Fruit fly (Drosophila melanogaster): ENCODE results near the gene Helz.
A peak's percentile ranks its signal among the peaks of the same experiment; 100 is the strongest.

Gene Helz

DNA sequence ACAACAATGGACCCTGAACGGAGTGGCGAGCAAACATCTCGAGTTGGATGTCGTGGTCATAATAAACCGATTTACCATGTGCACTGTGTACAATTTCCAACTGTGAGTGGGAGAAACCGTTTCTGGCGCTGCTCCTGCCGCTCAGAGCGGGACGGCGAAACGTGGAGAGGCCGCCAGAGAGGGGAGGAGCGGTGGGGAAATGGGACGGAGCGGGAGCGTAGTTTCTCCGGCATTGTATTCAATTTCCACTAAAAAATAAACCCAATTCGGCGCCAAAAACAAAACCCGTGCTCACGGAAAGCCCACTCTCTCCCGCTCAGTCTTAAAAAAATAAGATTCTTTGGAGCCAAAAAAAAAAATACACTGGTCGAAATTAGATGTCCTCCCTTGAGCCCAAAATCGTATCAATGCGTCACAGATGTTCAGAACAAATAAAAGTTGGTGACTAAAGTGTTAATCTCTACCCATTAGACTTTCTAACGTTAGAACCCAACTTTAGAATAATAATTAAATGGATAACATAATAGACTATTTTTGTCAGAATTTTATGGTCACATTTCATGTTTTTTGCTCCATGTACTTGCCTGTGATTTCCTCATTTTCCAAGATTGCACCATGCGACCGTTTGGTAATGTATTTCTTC lies 29.6 kb upstream of the Helz start:
- TF ChIP-seq kay (GFP tag; ENCODE audit: borderline replicate concordance) (no peak), cic (GFP tag; optimal IDR thresholded peaks at IDR 0.05) (no peak), Mnt (GFP tag; optimal IDR thresholded peaks at IDR 0.05) (peak; percentile 75), toe (GFP tag; optimal IDR thresholded peaks at IDR 0.05) (no peak), CG5204 (GFP tag; optimal IDR thresholded peaks at IDR 0.05) (peak; percentile 55), ovo (GFP tag; optimal IDR thresholded peaks at IDR 0.05) (no peak), Hr96 (GFP tag; optimal IDR thresholded peaks at IDR 0.05) (no peak), bab1 (GFP tag; optimal IDR thresholded peaks at IDR 0.05) (peak; percentile 58), pad (GFP tag; optimal IDR thresholded peaks at IDR 0.05) (peak; percentile 87), Clk (GFP tag; optimal IDR thresholded peaks at IDR 0.05) (no peak), CG12768 (GFP tag; optimal IDR thresholded peaks at IDR 0.05) (no peak), CG11617 (GFP tag; optimal IDR thresholded peaks at IDR 0.05) (no peak), tj (GFP tag; optimal IDR thresholded peaks at IDR 0.05) (no peak), CG1620 (GFP tag; optimal IDR thresholded peaks at IDR 0.05) (no peak), CG14711 (tag; optimal IDR thresholded peaks at IDR 0.05) (peak; percentile 10), Crg-1 (GFP tag; optimal IDR thresholded peaks at IDR 0.05) (no peak), CG7045 (GFP tag; optimal IDR thresholded peaks at IDR 0.05) (no peak), CG7101 (tag; optimal IDR thresholded peaks at IDR 0.05) (peak; percentile 58), cnc (optimal IDR thresholded peaks at IDR 0.05) (no peak), CG33017 (tag; optimal IDR thresholded peaks at IDR 0.05) (peak; percentile 30)

DNA sequence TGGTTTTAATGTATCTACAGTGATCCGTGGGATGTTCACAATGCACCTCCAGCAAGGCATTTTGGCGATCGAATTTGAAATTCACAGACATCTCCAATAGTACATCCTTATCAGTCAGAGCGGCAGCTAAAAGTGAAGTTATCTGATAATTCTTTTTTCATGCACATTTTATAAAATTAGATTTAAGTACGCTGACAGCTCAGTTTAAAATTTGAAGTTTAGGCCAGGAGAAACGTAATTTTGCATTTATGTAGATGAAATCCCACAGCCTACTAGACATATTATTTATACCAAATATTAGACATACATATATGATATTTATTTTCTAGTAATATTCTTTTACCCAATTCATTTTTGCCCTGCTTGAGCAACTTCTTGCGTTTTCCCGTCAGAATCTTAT lies 28.8 kb upstream of the Helz start, which contains the start of gene Trl:
Gene Trl (minus strand): TSS at position 101 of the 400 bp plus-strand sequence.
- TF ChIP-seq Clk (GFP tag; optimal IDR thresholded peaks at IDR 0.05), result no peak
- peak; percentile 87 for TF ChIP-seq kay (GFP tag; ENCODE audit: borderline replicate concordance)

DNA sequence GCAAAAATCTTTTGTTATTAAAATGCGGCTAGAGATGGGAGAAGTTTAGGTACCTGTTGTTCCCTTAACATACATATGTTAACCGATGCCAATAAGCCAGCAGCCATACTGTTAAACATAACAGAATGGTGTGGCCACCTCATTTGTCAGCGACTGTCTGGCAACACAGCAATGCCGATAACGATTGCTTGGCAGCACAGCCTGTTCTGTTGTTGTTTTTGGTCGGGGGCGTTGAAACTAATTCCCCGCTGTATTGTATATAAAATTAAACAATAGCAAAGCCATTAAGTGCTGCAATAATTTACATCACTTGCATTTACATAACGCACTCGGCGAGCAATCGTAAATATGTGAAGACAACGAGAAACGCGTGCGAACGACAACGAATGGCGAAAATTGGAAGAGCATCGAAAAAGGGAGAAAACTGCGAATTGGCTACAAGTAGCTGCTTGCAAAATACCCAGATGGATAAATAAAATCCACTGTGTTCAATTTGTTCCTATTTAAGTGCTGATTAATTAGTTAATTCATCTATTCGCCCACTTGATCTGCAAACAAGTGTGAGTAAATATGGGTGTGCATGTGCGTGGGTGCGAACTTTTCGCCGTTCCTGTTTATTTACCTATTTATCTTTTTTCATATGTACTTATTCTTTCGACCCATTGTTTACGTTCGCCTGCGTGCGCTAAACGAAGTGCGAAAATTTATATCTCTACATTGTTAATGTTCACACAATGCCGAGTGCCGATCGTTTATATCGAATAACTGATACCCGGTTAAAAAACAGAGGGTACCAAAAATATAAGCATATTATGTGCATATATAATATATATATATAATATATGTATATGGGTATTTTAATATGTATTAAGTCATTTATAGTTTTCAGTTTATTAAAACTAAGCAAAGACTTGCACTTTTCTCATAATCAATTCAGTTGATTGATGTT lies 27.6 kb upstream of the Helz start, which contains the start of the genes Tsen34 and Mgat4a:
Gene Tsen34 (minus strand): TSS at position 8 of the 949 bp plus-strand sequence.
Gene Mgat4a (plus strand): TSS at position 192 of the 949 bp plus-strand sequence.
- TF ChIP-seq bab1 (GFP tag; optimal IDR thresholded peaks at IDR 0.05), result peak; percentile 65
- TF ChIP-seq Hr96 (GFP tag; optimal IDR thresholded peaks at IDR 0.05), result no peak
- no peak for TF ChIP-seq tj (GFP tag; optimal IDR thresholded peaks at IDR 0.05)
- no peak for TF ChIP-seq toe (GFP tag; optimal IDR thresholded peaks at IDR 0.05)
- TF ChIP-seq Crg-1 (GFP tag; optimal IDR thresholded peaks at IDR 0.05), result peak; percentile 80
- peak; percentile 16 for TF ChIP-seq CG14711 (tag; optimal IDR thresholded peaks at IDR 0.05)
- TF ChIP-seq CG1620 (GFP tag; optimal IDR thresholded peaks at IDR 0.05), result peak; percentile 54
- no peak for TF ChIP-seq CG5204 (GFP tag; optimal IDR thresholded peaks at IDR 0.05)
- TF ChIP-seq CG7045 (GFP tag; optimal IDR thresholded peaks at IDR 0.05), result peak; percentile 68
- TF ChIP-seq kay (GFP tag; ENCODE audit: borderline replicate concordance), result no peak
- TF ChIP-seq pad (GFP tag; optimal IDR thresholded peaks at IDR 0.05), result no peak
- no peak for TF ChIP-seq Clk (GFP tag; optimal IDR thresholded peaks at IDR 0.05)
- TF ChIP-seq CG7101 (tag; optimal IDR thresholded peaks at IDR 0.05), result peak; percentile 7
- peak; percentile 32 for TF ChIP-seq CG11617 (GFP tag; optimal IDR thresholded peaks at IDR 0.05)
- TF ChIP-seq ovo (GFP tag; optimal IDR thresholded peaks at IDR 0.05), result peak; percentile 38
- TF ChIP-seq CG12768 (GFP tag; optimal IDR thresholded peaks at IDR 0.05), result peak; percentile 70
- peak; percentile 72 for TF ChIP-seq cic (GFP tag; optimal IDR thresholded peaks at IDR 0.05)
- TF ChIP-seq CG33017 (tag; optimal IDR thresholded peaks at IDR 0.05), result no peak
- no peak for TF ChIP-seq cnc (optimal IDR thresholded peaks at IDR 0.05)
- TF ChIP-seq Mnt (GFP tag; optimal IDR thresholded peaks at IDR 0.05), result peak; percentile 38

DNA sequence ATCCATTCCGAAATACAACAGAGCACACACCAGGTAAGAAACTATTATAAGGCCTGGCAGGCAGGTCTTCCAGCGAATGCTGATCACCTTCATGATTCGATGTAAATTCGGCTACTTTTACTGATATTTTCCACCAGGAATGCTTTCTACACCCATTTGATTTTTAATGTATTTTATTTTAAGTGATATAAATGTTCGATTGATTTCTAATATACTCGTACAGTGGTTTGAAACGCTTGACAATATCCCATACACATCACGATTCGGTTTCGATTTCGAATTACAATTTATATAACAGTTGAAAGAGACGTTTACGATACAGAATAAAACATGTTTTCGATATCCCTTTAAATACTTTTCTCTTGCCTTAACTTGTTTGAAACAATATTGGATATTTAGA lies 20.6 kb upstream of the Helz start, which contains the start of gene Mgat4b:
Gene Mgat4b (minus strand): TSS at position 101 of the 400 bp plus-strand sequence.
- TF ChIP-seq CG11617 (GFP tag; optimal IDR thresholded peaks at IDR 0.05) (no peak), CG33017 (tag; optimal IDR thresholded peaks at IDR 0.05) (no peak), CG12768 (GFP tag; optimal IDR thresholded peaks at IDR 0.05) (no peak)

DNA sequence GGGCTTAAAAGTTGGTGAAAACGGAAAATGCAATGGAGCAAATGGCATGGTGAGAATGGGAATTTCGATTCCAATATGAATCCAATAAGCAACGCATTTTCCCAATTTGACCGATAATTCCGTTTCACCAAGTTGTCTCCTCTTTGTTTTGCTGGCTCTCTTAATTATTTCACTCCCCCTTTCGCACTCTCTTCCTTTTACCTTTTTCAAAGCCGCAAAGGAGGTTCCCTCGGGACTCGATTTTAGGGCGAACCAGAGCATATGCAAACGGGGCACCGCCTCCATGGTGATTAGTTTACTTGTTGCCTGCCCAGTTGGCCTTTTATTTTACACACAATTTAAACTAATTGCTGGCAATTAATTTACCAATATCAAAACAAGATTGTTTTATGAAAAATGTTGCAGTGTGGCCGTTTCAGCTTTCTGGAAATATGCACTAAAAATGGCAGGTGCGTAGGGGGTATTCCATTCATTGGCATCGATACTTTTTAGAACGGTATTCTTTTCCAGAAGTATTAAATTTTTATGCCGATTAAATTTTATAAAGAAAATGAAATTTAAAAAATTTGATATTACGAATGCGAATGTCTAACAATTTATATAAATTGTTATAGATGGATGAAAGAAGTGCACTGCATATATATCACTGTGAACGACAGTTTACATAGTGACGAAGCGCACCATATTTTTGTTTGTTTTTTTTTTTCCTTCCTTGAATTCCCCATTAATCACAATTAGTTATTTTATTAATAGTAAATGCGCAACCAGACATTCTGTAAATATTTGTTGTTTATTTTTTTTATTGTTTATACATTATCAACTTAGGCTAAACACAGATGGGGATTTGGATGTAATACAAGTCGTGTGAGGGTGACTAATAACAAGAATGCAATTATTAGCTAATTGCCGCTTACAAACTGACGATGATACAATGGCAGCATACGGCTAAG lies 13.7 kb upstream of the Helz start, which contains the start of gene mop:
Gene mop (minus strand): TSS at position 419 of the 950 bp plus-strand sequence.
- TF ChIP-seq CG7045 (GFP tag; optimal IDR thresholded peaks at IDR 0.05) (no peak), CG5204 (GFP tag; optimal IDR thresholded peaks at IDR 0.05) (no peak), CG14711 (tag; optimal IDR thresholded peaks at IDR 0.05) (peak; percentile 22), CG7101 (tag; optimal IDR thresholded peaks at IDR 0.05) (peak; percentile 38), Mnt (GFP tag; optimal IDR thresholded peaks at IDR 0.05) (peak; percentile 39), CG1620 (GFP tag; optimal IDR thresholded peaks at IDR 0.05) (peak; percentile 32), tj (GFP tag; optimal IDR thresholded peaks at IDR 0.05) (peak; percentile 9), Hr96 (GFP tag; optimal IDR thresholded peaks at IDR 0.05) (no peak), CG11617 (GFP tag; optimal IDR thresholded peaks at IDR 0.05) (peak; percentile 57), cic (GFP tag; optimal IDR thresholded peaks at IDR 0.05) (peak; percentile 4), kay (GFP tag; ENCODE audit: borderline replicate concordance) (peak; percentile 98), cnc (optimal IDR thresholded peaks at IDR 0.05) (no peak), CG33017 (tag; optimal IDR thresholded peaks at IDR 0.05) (peak; percentile 25), CG12768 (GFP tag; optimal IDR thresholded peaks at IDR 0.05) (peak; percentile 41)

Data from whole organism, adult.